Fruit fly (Drosophila melanogaster): ENCODE measurements around the gene VhaAC39-2.
A peak's percentile ranks its signal among the peaks of the same experiment; 100 is the strongest.

Gene VhaAC39-2

dm6 chr3R:23175376-23175775 lies 16.3 kb upstream of the VhaAC39-2 start (continued):
- TF ChIP-seq Awh (GFP tag; IDR thresholded peaks at IDR 0.05): peak; percentile 89
- no peak for TF ChIP-seq ham (GFP tag; IDR thresholded peaks at IDR 0.05)
- peak; percentile 60 for TF ChIP-seq CG8281 (tag; optimal IDR thresholded peaks at IDR 0.05)
- TF ChIP-seq CG2129 (GFP tag; IDR thresholded peaks at IDR 0.05; ENCODE audit: partially characterized antibody): no peak
- peak; percentile 84 for TF ChIP-seq CG4854 (GFP tag; optimal IDR thresholded peaks at IDR 0.05)
- TF ChIP-seq cas (GFP tag; IDR thresholded peaks at IDR 0.05): no peak
- TF ChIP-seq gcm (GFP tag; optimal IDR thresholded peaks at IDR 0.05): peak; percentile 93
- no peak for TF ChIP-seq D (optimal IDR thresholded peaks at IDR 0.05)
- peak; percentile 89 for TF ChIP-seq D (GFP tag; optimal IDR thresholded peaks at IDR 0.05)
- TF ChIP-seq sens-2 (GFP tag; IDR thresholded peaks at IDR 0.05): peak; percentile 79
- peak; percentile 56 for TF ChIP-seq HmgD (GFP tag; optimal IDR thresholded peaks at IDR 0.05)
- TF ChIP-seq lmd (GFP tag; IDR thresholded peaks at IDR 0.05): peak; percentile 92
- TF ChIP-seq CG32767 (GFP tag; IDR thresholded peaks at IDR 0.05): peak; percentile 86
- no peak for TF ChIP-seq Scr (GFP tag; IDR thresholded peaks at IDR 0.05; ENCODE audit: partially characterized antibody)
- TF ChIP-seq CG2202 (tag; optimal IDR thresholded peaks at IDR 0.05): peak; percentile 84
- no peak for TF ChIP-seq sc (optimal IDR thresholded peaks at IDR 0.05)
- peak; percentile 88 for TF ChIP-seq sc (GFP tag; optimal IDR thresholded peaks at IDR 0.05)
- TF ChIP-seq CTCF (GFP tag; optimal IDR thresholded peaks at IDR 0.05): peak; percentile 34
- TF ChIP-seq eve (GFP tag; optimal IDR thresholded peaks at IDR 0.05): peak in 1 of 2 experiments; percentile 88
- peak; percentile 67; the same call in 1 of the 2 replicates for TF ChIP-seq dan (GFP tag; IDR thresholded peaks at IDR 0.05)
- TF ChIP-seq trem (tag; optimal IDR thresholded peaks at IDR 0.05): peak; percentile 88
- peak; percentile 86 for TF ChIP-seq CG9609 (GFP tag; optimal IDR thresholded peaks at IDR 0.05)
- TF ChIP-seq CG12769 (tag; optimal IDR thresholded peaks at IDR 0.05): peak; percentile 95
- peak; percentile 31 for TF ChIP-seq emc (GFP tag; optimal IDR thresholded peaks at IDR 0.05)
- TF ChIP-seq CG34422 (GFP tag; IDR thresholded peaks at IDR 0.05): peak; percentile 89
- TF ChIP-seq ttk (GFP tag; IDR thresholded peaks at IDR 0.05): peak; percentile 93
- TF ChIP-seq CG5953 (GFP tag; IDR thresholded peaks at IDR 0.05): peak; percentile 79
- TF ChIP-seq Nf-YB (GFP tag; optimal IDR thresholded peaks at IDR 0.05): peak; percentile 76
- TF ChIP-seq p53 (GFP tag; optimal IDR thresholded peaks at IDR 0.05): peak; percentile 73
- TF ChIP-seq nau (GFP tag; optimal IDR thresholded peaks at IDR 0.05): peak; percentile 87
- peak; percentile 56 for TF ChIP-seq sd (tag; optimal IDR thresholded peaks at IDR 0.05)
- peak; percentile 90 for TF ChIP-seq H2.0 (GFP tag; IDR thresholded peaks at IDR 0.05)
- peak; percentile 87 for TF ChIP-seq CG3407 (GFP tag; optimal IDR thresholded peaks at IDR 0.05)
- peak; percentile 87 for TF ChIP-seq CG10267 (tag; optimal IDR thresholded peaks at IDR 0.05)
- peak; percentile 70 for TF ChIP-seq CG17612 (GFP tag; IDR thresholded peaks at IDR 0.05)
- TF ChIP-seq ems (GFP tag; optimal IDR thresholded peaks at IDR 0.05): peak; percentile 88
- TF ChIP-seq PHDP (tag; optimal IDR thresholded peaks at IDR 0.05): peak; percentile 94
- TF ChIP-seq CG31441 (GFP tag; IDR thresholded peaks at IDR 0.05): peak; percentile 90
- peak; percentile 73 for TF ChIP-seq CG12071 (GFP tag; optimal IDR thresholded peaks at IDR 0.05)
- peak; percentile 70 for TF ChIP-seq gcm2 (GFP tag; optimal IDR thresholded peaks at IDR 0.05)
- TF ChIP-seq Elba2 (GFP tag; optimal IDR thresholded peaks at IDR 0.05): peak; percentile 21
- peak; percentile 92 for TF ChIP-seq pum (GFP tag; optimal IDR thresholded peaks at IDR 0.05)
- TF ChIP-seq Ptx1 (GFP tag; IDR thresholded peaks at IDR 0.05): peak; percentile 92
- TF ChIP-seq Vsx1 (GFP tag; optimal IDR thresholded peaks at IDR 0.05): peak; percentile 76
- peak; percentile 72 for TF ChIP-seq Jarid2 (GFP tag; optimal IDR thresholded peaks at IDR 0.05)
- peak; percentile 97 for TF ChIP-seq CG1603 (tag; optimal IDR thresholded peaks at IDR 0.05)
- peak; percentile 72 for TF ChIP-seq pb (GFP tag; optimal IDR thresholded peaks at IDR 0.05)
- peak; percentile 68 for TF ChIP-seq CG9215 (GFP tag; IDR thresholded peaks at IDR 0.05)
- peak; percentile 78 for TF ChIP-seq CG6813 (GFP tag; optimal IDR thresholded peaks at IDR 0.05)
- peak; percentile 75 for TF ChIP-seq CG6654 (GFP tag; optimal IDR thresholded peaks at IDR 0.05)
- TF ChIP-seq CG12942 (GFP tag; optimal IDR thresholded peaks at IDR 0.05): peak; percentile 87
- TF ChIP-seq Taf1 (GFP tag; IDR thresholded peaks at IDR 0.05): peak; percentile 39; the same call in 1 of the 2 replicates
- peak; percentile 88 for TF ChIP-seq CG10959 (GFP tag; IDR thresholded peaks at IDR 0.05)

Measured in whole organism, embryonic.